Worm (Caenorhabditis elegans) whole organism, L4 larva: ENCODE data around the gene spig-6.

Experiments used
- ceh-28 ChIP-seq: fragments of 150-350 bp; optimal IDR thresholded peaks from 2 replicates; lab custom pipeline; 2014; ENCODE audit warnings: missing biosample characterization, missing genetic modification reagents, missing genetic modification characterization
- daf-19 ChIP-seq: fragments of 200-800 bp; sonication (Bioruptor generic); conservative IDR thresholded peaks from 2 replicates; pipeline ENCODE4 v1.3.6; 2022; ENCODE audit warnings: missing genetic modification characterization, missing compliant biosample characterization
- dpl-1 ChIP-seq: fragments of 150-350 bp; optimal IDR thresholded peaks from 2 replicates; lab custom pipeline; 2014; ENCODE audit warnings: missing biosample characterization, missing genetic modification reagents, missing genetic modification characterization
- egl-27 ChIP-seq: sonication (generic microtip); optimal IDR thresholded peaks from 3 replicates; lab custom pipeline; 2017; ENCODE audit warnings: missing biosample characterization, missing genetic modification reagents, missing genetic modification characterization
- nhr-10 ChIP-seq: fragments of 150-350 bp; optimal IDR thresholded peaks from 2 replicates; lab custom pipeline; 2014; ENCODE audit warnings: missing biosample characterization, missing genetic modification characterization
- nhr-25 ChIP-seq: sonication (generic microtip); optimal IDR thresholded peaks from 2 replicates; lab custom pipeline; 2017; ENCODE audit warnings: missing genetic modification characterization, mild to moderate bottlenecking, missing compliant biosample characterization, antibody characterized with exemption, moderate library complexity, borderline replicate concordance; ENCODE audit not compliant: insufficient read depth
- set-16 ChIP-seq: fragments of 200-800 bp; sonication (Bioruptor generic); IDR thresholded peaks from 2 replicates; pipeline ENCODE4 v1.3.6; 2022; ENCODE audit warnings: missing genetic modification reagents, missing genetic modification characterization, missing compliant biosample characterization

DNA sequence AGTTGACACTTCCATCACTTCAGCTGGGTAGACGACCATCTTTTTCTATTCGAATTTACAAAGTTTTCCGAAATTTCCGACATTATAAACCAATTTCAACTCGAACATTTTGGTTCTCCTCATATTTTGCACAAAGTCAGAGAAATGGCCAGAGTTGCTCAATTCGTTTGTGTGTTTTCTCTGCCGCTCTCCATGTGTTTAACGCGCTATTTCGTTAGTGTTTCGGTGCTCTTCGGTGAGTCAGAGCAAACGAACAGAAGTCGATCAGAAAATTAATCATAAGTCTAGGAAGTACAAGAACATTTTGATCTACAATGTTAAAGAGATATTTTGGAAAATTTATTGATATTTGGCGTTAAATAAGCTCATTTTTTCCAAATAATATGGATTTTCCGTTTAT lies 27.3 kb downstream of the spig-6 start, which contains the start of gene srr-3:
- TF ChIP-seq nhr-25 = no peak
- no peak for TF ChIP-seq set-16 (GFP tag; lab: Robert Waterston, UW)
- no peak for TF ChIP-seq nhr-10 (tag; lab: Kevin White, UChicago)
- TF ChIP-seq ceh-28 (tag; lab: Kevin White, UChicago) = no peak
- no peak for TF ChIP-seq egl-27 (tag; lab: Kevin White, UChicago)
- TF ChIP-seq daf-19 = no peak
- TF ChIP-seq dpl-1 = no peak
